Fruit fly (Drosophila melanogaster) whole organism, embryonic: ENCODE results near the gene CG10730.

Experiments
- Atf6 ChIP-seq: fragments of 200-800 bp; sonication (Bioruptor generic); IDR thresholded peaks from 2 replicates; pipeline ENCODE4 v1.3.6; 2022; ENCODE audit warnings: missing biosample characterization, missing genetic modification characterization
- CG1024 ChIP-seq: fragments of 200-800 bp; sonication (Bioruptor generic); IDR thresholded peaks from 2 replicates; pipeline ENCODE4 v1.3.6; 2022; ENCODE audit warnings: missing biosample characterization, missing genetic modification characterization
- CG11695 ChIP-seq: fragments of 200-800 bp; sonication (Bioruptor generic); IDR thresholded peaks from 3 replicates; pipeline ENCODE4 v1.3.6; 2022; ENCODE audit warnings: missing biosample characterization, missing genetic modification characterization
- CG12071 ChIP-seq: fragments of 200-800 bp; sonication (Bioruptor generic); optimal IDR thresholded peaks from 3 replicates; lab custom pipeline; 2018; ENCODE audit warnings: missing biosample characterization, mild to moderate bottlenecking, missing genetic modification characterization
- CG12219 ChIP-seq: fragments of 200-800 bp; sonication (Bioruptor generic); optimal IDR thresholded peaks from 3 replicates; lab custom pipeline; 2018; ENCODE audit warnings: missing biosample characterization, mild to moderate bottlenecking, missing genetic modification characterization
- CG12236 ChIP-seq: fragments of 200-800 bp; sonication (Bioruptor generic); optimal IDR thresholded peaks from 2 replicates; lab custom pipeline; 2016; ENCODE audit warnings: missing biosample characterization, missing genetic modification characterization
- CG12299 ChIP-seq: fragments of 200-800 bp; sonication (Bioruptor generic); optimal IDR thresholded peaks from 2 replicates; lab custom pipeline; 2018; ENCODE audit warnings: missing biosample characterization, mild to moderate bottlenecking, missing genetic modification characterization
- CG12744 ChIP-seq: fragments of 200-800 bp; sonication (Bioruptor generic); optimal IDR thresholded peaks from 2 replicates; lab custom pipeline; 2016; ENCODE audit warnings: missing biosample characterization, missing genetic modification characterization
- CG13894 ChIP-seq: fragments of 200-800 bp; sonication (Bioruptor generic); optimal IDR thresholded peaks from 3 replicates; lab custom pipeline; 2018; ENCODE audit warnings: missing biosample characterization, mild to moderate bottlenecking, missing genetic modification characterization, moderate library complexity
- CG14441 ChIP-seq: fragments of 200-800 bp; sonication (Bioruptor generic); IDR thresholded peaks from 2 replicates; pipeline ENCODE4 v1.3.6; 2022; ENCODE audit warnings: missing biosample characterization, missing genetic modification characterization
- CG17568 ChIP-seq: fragments of 200-800 bp; sonication (Bioruptor generic); optimal IDR thresholded peaks from 2 replicates; lab custom pipeline; 2018; ENCODE audit warnings: missing biosample characterization, mild to moderate bottlenecking, missing genetic modification characterization, moderate library complexity
- CG17802 ChIP-seq: fragments of 200-800 bp; sonication (Bioruptor generic); optimal IDR thresholded peaks from 2 replicates; lab custom pipeline; 2018; ENCODE audit warnings: missing biosample characterization, mild to moderate bottlenecking, missing genetic modification characterization, moderate library complexity
- CG32767 ChIP-seq: fragments of 200-800 bp; sonication (Bioruptor generic); IDR thresholded peaks from 2 replicates; pipeline ENCODE4 v1.3.6; 2022; ENCODE audit warnings: missing biosample characterization, missing genetic modification characterization
- CG3838 ChIP-seq: fragments of 200-800 bp; sonication (Bioruptor generic); optimal IDR thresholded peaks from 3 replicates; lab custom pipeline; 2016; ENCODE audit warnings: missing biosample characterization, missing genetic modification characterization
- CG4617 ChIP-seq: fragments of 200-800 bp; sonication (Bioruptor generic); optimal IDR thresholded peaks from 3 replicates; lab custom pipeline; 2016; ENCODE audit warnings: missing biosample characterization, missing genetic modification characterization, borderline replicate concordance
- CG5180 ChIP-seq: fragments of 200-800 bp; sonication (Bioruptor generic); optimal IDR thresholded peaks from 3 replicates; lab custom pipeline; 2017; ENCODE audit warnings: missing biosample characterization, missing genetic modification characterization, mild to moderate bottlenecking, moderate library complexity, missing genetic modification reagents
- CG7271 ChIP-seq: fragments of 200-800 bp; sonication (Bioruptor generic); optimal IDR thresholded peaks from 2 replicates; lab custom pipeline; 2018; ENCODE audit warnings: missing biosample characterization, mild to moderate bottlenecking, missing genetic modification characterization, moderate library complexity
- CG8281 ChIP-seq: fragments of 200-800 bp; sonication (Bioruptor generic); optimal IDR thresholded peaks from 2 replicates; lab custom pipeline; 2018; ENCODE audit warnings: missing biosample characterization, mild to moderate bottlenecking, missing genetic modification characterization, moderate library complexity
- CG9797 ChIP-seq: fragments of 200-800 bp; sonication (Bioruptor generic); optimal IDR thresholded peaks from 3 replicates; lab custom pipeline; 2018; ENCODE audit warnings: missing biosample characterization, mild to moderate bottlenecking, missing genetic modification characterization
- Dbx ChIP-seq: fragments of 200-800 bp; sonication (Bioruptor generic); IDR thresholded peaks from 3 replicates; pipeline ENCODE4 v1.3.6; 2022; ENCODE audit warnings: missing biosample characterization, missing genetic modification characterization
- Dek ChIP-seq: fragments of 200-800 bp; sonication (Bioruptor generic); optimal IDR thresholded peaks from 3 replicates; lab custom pipeline; 2019; ENCODE audit warnings: missing biosample characterization, mild to moderate bottlenecking, missing genetic modification characterization, moderate library complexity
- Dll ChIP-seq: fragments of 200-800 bp; sonication (Bioruptor generic); IDR thresholded peaks from 4 replicates; pipeline ENCODE4 v1.3.6; 2022; ENCODE audit warnings: missing biosample characterization, missing genetic modification characterization; ENCODE audit not compliant: partially characterized antibody
- Drgx ChIP-seq: fragments of 200-800 bp; sonication (Bioruptor generic); IDR thresholded peaks from 2 replicates; pipeline ENCODE4 v1.3.6; 2022; ENCODE audit warnings: missing biosample characterization, missing genetic modification characterization
- Gug ChIP-seq: fragments of 200-800 bp; sonication (Bioruptor generic); IDR thresholded peaks from 4 replicates; pipeline ENCODE4 v1.3.6; 2022; ENCODE audit warnings: missing biosample characterization, missing genetic modification characterization
- H15 ChIP-seq: fragments of 200-800 bp; sonication (Bioruptor generic); IDR thresholded peaks from 3 replicates; pipeline ENCODE4 v1.3.6; 2022; ENCODE audit warnings: missing biosample characterization, missing genetic modification characterization
- HHEX ChIP-seq: fragments of 200-800 bp; sonication (Bioruptor generic); optimal IDR thresholded peaks from 3 replicates; lab custom pipeline; 2017; ENCODE audit warnings: missing biosample characterization, mild to moderate bottlenecking, missing genetic modification characterization, missing genetic modification reagents
- HLH4C ChIP-seq: fragments of 200-800 bp; sonication (Bioruptor generic); IDR thresholded peaks from 3 replicates; pipeline ENCODE4 v1.3.6; 2022; ENCODE audit warnings: missing biosample characterization, missing genetic modification characterization; ENCODE audit not compliant: partially characterized antibody
- HmgZ ChIP-seq: fragments of 200-800 bp; sonication (Bioruptor generic); optimal IDR thresholded peaks from 2 replicates; lab custom pipeline; 2018; ENCODE audit warnings: missing biosample characterization, mild to moderate bottlenecking, missing genetic modification characterization
- Lhr ChIP-seq: fragments of 200-800 bp; sonication (Bioruptor generic); optimal IDR thresholded peaks from 3 replicates; lab custom pipeline; 2017; ENCODE audit warnings: mild to moderate bottlenecking, missing biosample characterization, missing genetic modification reagents, missing genetic modification characterization
- Mes4 ChIP-seq: fragments of 200-800 bp; sonication (Bioruptor generic); optimal IDR thresholded peaks from 2 replicates; lab custom pipeline; 2016; ENCODE audit warnings: missing biosample characterization, missing genetic modification characterization
- Poxn ChIP-seq: fragments of 200-800 bp; sonication (Bioruptor generic); IDR thresholded peaks from 2 replicates; pipeline ENCODE4 v1.3.6; 2022; ENCODE audit warnings: missing biosample characterization, missing genetic modification characterization
- Sox100B ChIP-seq: fragments of 200-800 bp; sonication (Bioruptor generic); optimal IDR thresholded peaks from 3 replicates; lab custom pipeline; 2018; ENCODE audit warnings: missing biosample characterization, mild to moderate bottlenecking, missing genetic modification characterization
- Sox102F ChIP-seq: fragments of 200-800 bp; sonication (Bioruptor generic); optimal IDR thresholded peaks from 2 replicates; lab custom pipeline; 2018; ENCODE audit warnings: missing biosample characterization, mild to moderate bottlenecking, missing genetic modification characterization, moderate library complexity
- abd-A ChIP-seq: fragments of 200-800 bp; sonication (Bioruptor generic); optimal IDR thresholded peaks from 3 replicates; lab custom pipeline; 2019; ENCODE audit warnings: missing biosample characterization, mild to moderate bottlenecking, missing genetic modification characterization, moderate library complexity
- cg ChIP-seq: fragments of 200-800 bp; sonication (Bioruptor generic); optimal IDR thresholded peaks from 3 replicates; lab custom pipeline; 2019; ENCODE audit warnings: missing biosample characterization, mild to moderate bottlenecking, missing genetic modification characterization, moderate library complexity
- croc ChIP-seq: fragments of 200-800 bp; sonication (Bioruptor generic); conservative IDR thresholded peaks from 3 replicates; pipeline ENCODE4 v1.3.6; 2022; ENCODE audit warnings: missing biosample characterization, missing genetic modification characterization
- ems ChIP-seq: fragments of 200-800 bp; sonication (Bioruptor generic); optimal IDR thresholded peaks from 3 replicates; lab custom pipeline; 2016; ENCODE audit warnings: missing biosample characterization, missing genetic modification characterization
- esg ChIP-seq: fragments of 200-800 bp; sonication (Bioruptor generic); conservative IDR thresholded peaks from 2 replicates; pipeline ENCODE4 v1.3.6; 2022; ENCODE audit warnings: missing biosample characterization, missing genetic modification characterization
- hth ChIP-seq: fragments of >200 bp; optimal IDR thresholded peaks from 2 replicates; lab custom pipeline; 2017; ENCODE audit warnings: inconsistent platforms
- kah ChIP-seq: fragments of 200-800 bp; sonication (Bioruptor generic); optimal IDR thresholded peaks from 2 replicates; lab custom pipeline; 2018; ENCODE audit warnings: missing biosample characterization, mild to moderate bottlenecking, missing genetic modification characterization
- luna ChIP-seq: fragments of 200-800 bp; sonication (Bioruptor generic); optimal IDR thresholded peaks from 2 replicates; lab custom pipeline; 2016; ENCODE audit warnings: missing biosample characterization, missing genetic modification characterization
- mam ChIP-seq: fragments of 200-800 bp; sonication (Bioruptor generic); optimal IDR thresholded peaks from 3 replicates; lab custom pipeline; 2016; ENCODE audit warnings: missing biosample characterization, missing genetic modification characterization
- nau ChIP-seq: fragments of 200-800 bp; sonication (Bioruptor generic); optimal IDR thresholded peaks from 3 replicates; lab custom pipeline; 2017; ENCODE audit warnings: missing biosample characterization, mild to moderate bottlenecking, missing genetic modification characterization, missing genetic modification reagents
- org-1 ChIP-seq: fragments of 200-800 bp; sonication (Bioruptor generic); optimal IDR thresholded peaks from 2 replicates; lab custom pipeline; 2017; ENCODE audit warnings: missing biosample characterization, missing genetic modification characterization
- pan ChIP-seq, 4 experiments: fragments of >200 bp in 3 of 4; fragments of 200-800 bp in 1 of 4; sonication (Bioruptor generic) in 1 of 4; optimal IDR thresholded peaks in 3 of 4; IDR thresholded peaks in 1 of 4; 2 replicates each; pipeline versions ENCODE4 v1.3.6 to Lab custom; 2017 to 2022; ENCODE audit warnings: missing biosample characterization in 2 of 4, missing genetic modification characterization in 2 of 4, mixed read lengths in 1 of 4
- slou ChIP-seq: fragments of 200-800 bp; sonication (Bioruptor generic); optimal IDR thresholded peaks from 3 replicates; lab custom pipeline; 2016; ENCODE audit warnings: missing biosample characterization, missing genetic modification characterization
- toy ChIP-seq: fragments of 200-800 bp; sonication (Bioruptor generic); IDR thresholded peaks from 2 replicates; pipeline ENCODE4 v1.3.6; 2022; ENCODE audit warnings: missing biosample characterization, missing genetic modification characterization
- tx ChIP-seq: fragments of 200-800 bp; sonication (Bioruptor generic); optimal IDR thresholded peaks from 2 replicates; lab custom pipeline; 2016; ENCODE audit warnings: missing biosample characterization, missing genetic modification characterization
- usp ChIP-seq: fragments of >200 bp; optimal IDR thresholded peaks from 2 replicates; lab custom pipeline; 2017; ENCODE audit warnings: missing biosample characterization, missing genetic modification characterization

Gene CG10730

dm6 chr2L:20091094-20091679 is 19.2 kb upstream of the CG10730 start, which contains the start of the genes CG10747 and Pyroxd1 (continued):
- TF ChIP-seq slou (GFP tag; lab: Kevin White, UChicago) (peak; percentile 90), cg (GFP tag; lab: Kevin White, UChicago) (no peak), Atf6 (peak; percentile 97), Dll (0 out of 4 replicates have a peak, but pooled peaks have one; percentile 27), mam (GFP tag; lab: Kevin White, UChicago) (peak; percentile 97), CG8281 (peak; percentile 87), CG12236 (GFP tag; lab: Kevin White, UChicago) (peak; percentile 86), kah (GFP tag; lab: Kevin White, UChicago) (peak; percentile 90), luna (GFP tag; lab: Kevin White, UChicago) (peak; percentile 85), CG12219 (GFP tag; lab: Kevin White, UChicago) (peak; percentile 96), Mes4 (GFP tag; lab: Kevin White, UChicago) (peak; percentile 90), nau (GFP tag; lab: Kevin White, UChicago) (peak; percentile 92), CG7271 (tag; lab: Kevin White, UChicago) (peak; percentile 77), H15 (GFP tag; lab: Robert Waterston, UW) (peak; percentile 89), hth (lab: Kevin White, UChicago) (no peak), CG4617 (GFP tag; lab: Kevin White, UChicago) (peak; percentile 94), CG11695 (GFP tag; lab: Robert Waterston, UW) (peak; percentile 95), CG5180 (GFP tag; lab: Kevin White, UChicago) (peak; percentile 85), HLH4C (GFP tag; lab: Robert Waterston, UW) (no peak), CG1024 (peak; percentile 54; the same call in 1 of the 2 replicates), Dbx (peak; percentile 96), Dek (tag; lab: Kevin White, UChicago) (peak; percentile 98), CG17802 (tag; lab: Kevin White, UChicago) (peak; percentile 69), CG3838 (GFP tag; lab: Kevin White, UChicago) (peak; percentile 91), pan (optimal IDR thresholded peaks at IDR 0.05; lab: Kevin White, UChicago) (no peak), pan (GFP tag; optimal IDR thresholded peaks at IDR 0.05 in 1 of 2, IDR thresholded peaks at IDR 0.05 in 1 of 2) (peak in 1 of 2 experiments; percentile 95), CG32767 (peak; percentile 95), Gug (peak; percentile 97), CG17568 (GFP tag; lab: Kevin White, UChicago) (peak; percentile 96), toy (GFP tag; lab: Robert Waterston, UW) (peak; percentile 84), HmgZ (tag; lab: Kevin White, UChicago) (peak; percentile 98), CG9797 (GFP tag; lab: Kevin White, UChicago) (peak; percentile 76), CG14441 (GFP tag; lab: Robert Waterston, UW) (peak; percentile 95), CG12299 (peak; percentile 96), esg (GFP tag; lab: Robert Waterston, UW) (peak; percentile 96), CG12071 (GFP tag; lab: Kevin White, UChicago) (peak; percentile 90), usp (GFP tag; lab: Kevin White, UChicago) (no peak), Sox100B (GFP tag; lab: Kevin White, UChicago) (peak; percentile 96), CG13894 (peak; percentile 95), CG12744 (peak; percentile 95), org-1 (GFP tag; lab: Kevin White, UChicago) (peak; percentile 92), Sox102F (GFP tag; lab: Kevin White, UChicago) (peak; percentile 97), Drgx (GFP tag; lab: Robert Waterston, UW) (peak; percentile 98), abd-A (tag; lab: Kevin White, UChicago) (no peak), croc (GFP tag; lab: Robert Waterston, UW) (peak; percentile 94), HHEX (GFP tag; lab: Kevin White, UChicago) (peak; percentile 94), ems (GFP tag; lab: Kevin White, UChicago) (peak; percentile 97), tx (GFP tag; lab: Kevin White, UChicago) (peak; percentile 93), Lhr (peak; percentile 87), Poxn (GFP tag; lab: Robert Waterston, UW) (peak; percentile 91)
